Fruit fly (Drosophila melanogaster): ENCODE results near the gene Spn.

DNA sequence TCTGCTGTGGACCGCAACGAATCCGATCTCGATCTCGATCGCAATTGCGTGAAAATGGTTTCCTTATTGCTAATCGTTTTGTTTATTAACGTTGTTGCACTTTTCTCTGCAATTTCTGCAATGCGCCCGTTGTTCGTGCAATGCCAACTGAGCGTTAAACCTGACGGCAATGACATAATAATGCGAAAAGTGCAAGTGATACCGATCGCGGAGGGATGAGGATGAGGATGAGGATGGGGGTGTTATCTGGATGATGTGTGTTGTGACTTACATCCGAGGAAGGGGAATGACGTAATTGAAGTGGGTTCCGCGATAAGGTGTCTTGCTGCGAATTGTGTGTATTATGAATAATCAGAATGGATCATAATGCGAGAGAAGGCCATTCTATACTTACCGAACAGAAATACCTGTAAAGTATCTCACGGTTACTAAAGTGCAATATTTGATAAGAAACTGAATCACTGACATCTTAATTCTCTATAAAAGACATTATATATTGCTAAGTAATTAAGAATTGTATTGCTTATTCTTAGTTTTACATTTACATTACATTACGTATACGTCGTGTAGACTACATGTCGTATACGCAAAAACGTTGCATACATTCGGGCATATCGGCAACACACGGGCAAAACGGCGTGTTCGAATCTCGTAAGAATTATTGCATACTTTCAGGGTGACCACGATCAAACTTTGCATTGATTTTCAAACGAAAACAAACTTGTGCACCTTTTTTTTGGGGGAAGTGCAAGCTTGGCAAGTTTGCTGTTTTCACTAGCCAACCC is 68.6 kb downstream of the Spn start:
- TF ChIP-seq CG32121 (GFP tag; IDR thresholded peaks at IDR 0.05) (no peak), Ets98B (GFP tag; IDR thresholded peaks at IDR 0.05) (no peak), CG4496 (GFP tag; IDR thresholded peaks at IDR 0.05) (no peak), CG8159 (tag; optimal IDR thresholded peaks at IDR 0.05) (no peak), Pif1A (GFP tag; optimal IDR thresholded peaks at IDR 0.05) (no peak), CG10348 (GFP tag; IDR thresholded peaks at IDR 0.05) (no peak)

All from whole organism, pupa.